Fruit fly (Drosophila melanogaster) whole organism, embryonic: ENCODE results near the gene Doc2.
A peak's percentile ranks its signal among the peaks of the same experiment; 100 is the strongest.

Source experiments
- Abd-B ChIP-seq: fragments of 200-800 bp; sonication (Bioruptor generic); optimal IDR thresholded peaks from 2 replicates; lab custom pipeline; 2018; ENCODE audit warnings: missing biosample characterization, mild to moderate bottlenecking, missing genetic modification characterization, moderate library complexity
- Aef1 ChIP-seq: fragments of 200-800 bp; sonication (Bioruptor generic); IDR thresholded peaks from 3 replicates; pipeline ENCODE4 v1.3.6; 2022; ENCODE audit warnings: missing biosample characterization, missing genetic modification characterization
- CG10366 ChIP-seq: fragments of 200-800 bp; sonication (Bioruptor generic); IDR thresholded peaks from 2 replicates; pipeline ENCODE4 v1.3.6; 2022; ENCODE audit warnings: missing biosample characterization, missing genetic modification characterization
- CG10565 ChIP-seq: fragments of 200-800 bp; sonication (Bioruptor generic); optimal IDR thresholded peaks from 3 replicates; lab custom pipeline; 2016; ENCODE audit warnings: missing biosample characterization, mild to moderate bottlenecking, missing genetic modification characterization
- CG11723 ChIP-seq: fragments of 200-800 bp; sonication (Bioruptor generic); optimal IDR thresholded peaks from 2 replicates; lab custom pipeline; 2017; ENCODE audit warnings: missing biosample characterization, mild to moderate bottlenecking, missing genetic modification characterization
- CG13775 ChIP-seq: fragments of 200-800 bp; sonication (Bioruptor generic); optimal IDR thresholded peaks from 3 replicates; lab custom pipeline; 2017; ENCODE audit warnings: missing biosample characterization, mild to moderate bottlenecking, missing genetic modification characterization
- CG15479 ChIP-seq: fragments of 200-800 bp; sonication (Bioruptor generic); optimal IDR thresholded peaks from 3 replicates; lab custom pipeline; 2019; ENCODE audit warnings: missing biosample characterization, mild to moderate bottlenecking, missing genetic modification characterization, moderate library complexity
- CG1602 ChIP-seq: fragments of 200-800 bp; sonication (Bioruptor generic); optimal IDR thresholded peaks from 3 replicates; lab custom pipeline; 2016; ENCODE audit warnings: missing biosample characterization, missing genetic modification characterization
- CG16815 ChIP-seq: fragments of 200-800 bp; sonication (Bioruptor generic); optimal IDR thresholded peaks from 3 replicates; lab custom pipeline; 2017; ENCODE audit warnings: missing biosample characterization, mild to moderate bottlenecking, missing genetic modification characterization
- CG16863 ChIP-seq: fragments of 200-800 bp; sonication (Bioruptor generic); optimal IDR thresholded peaks from 3 replicates; lab custom pipeline; 2016; ENCODE audit warnings: missing biosample characterization, missing genetic modification characterization
- CG17328 ChIP-seq: fragments of 200-800 bp; sonication (Bioruptor generic); IDR thresholded peaks from 2 replicates; pipeline ENCODE4 v1.3.6; 2022; ENCODE audit warnings: missing biosample characterization, missing genetic modification characterization
- CG17361 ChIP-seq: fragments of 200-800 bp; sonication (Bioruptor generic); IDR thresholded peaks from 3 replicates; pipeline ENCODE4 v1.3.6; 2022; ENCODE audit warnings: missing biosample characterization, missing genetic modification characterization
- CG17612 ChIP-seq: fragments of 200-800 bp; sonication (Bioruptor generic); IDR thresholded peaks from 2 replicates; pipeline ENCODE4 v1.3.6; 2022; ENCODE audit warnings: missing biosample characterization, missing genetic modification characterization
- CG18011 ChIP-seq: fragments of 200-800 bp; sonication (Bioruptor generic); optimal IDR thresholded peaks from 2 replicates; lab custom pipeline; 2017; ENCODE audit warnings: missing biosample characterization, missing genetic modification characterization, mild to moderate bottlenecking, moderate library complexity, missing genotype
- CG30020 ChIP-seq: fragments of 200-800 bp; optimal IDR thresholded peaks from 2 replicates; lab custom pipeline; 2019; ENCODE audit warnings: missing biosample characterization, mild to moderate bottlenecking, missing genetic modification characterization, moderate library complexity
- CG30431 ChIP-seq: fragments of 200-800 bp; sonication (Bioruptor generic); optimal IDR thresholded peaks from 2 replicates; lab custom pipeline; 2017; ENCODE audit warnings: missing biosample characterization, missing genetic modification characterization
- CG6813 ChIP-seq: fragments of 200-800 bp; sonication (Bioruptor generic); optimal IDR thresholded peaks from 2 replicates; lab custom pipeline; 2017; ENCODE audit warnings: missing biosample characterization, missing genetic modification characterization, mild to moderate bottlenecking, moderate library complexity, missing genetic modification reagents
- CG7271 ChIP-seq: fragments of 200-800 bp; sonication (Bioruptor generic); optimal IDR thresholded peaks from 2 replicates; lab custom pipeline; 2018; ENCODE audit warnings: missing biosample characterization, mild to moderate bottlenecking, missing genetic modification characterization, moderate library complexity
- CG7928 ChIP-seq: fragments of 200-800 bp; sonication (Bioruptor generic); optimal IDR thresholded peaks from 2 replicates; lab custom pipeline; 2017; ENCODE audit warnings: missing biosample characterization, mild to moderate bottlenecking, missing genetic modification characterization
- CG8290 ChIP-seq, 3 experiments: fragments of 200-800 bp; sonication (Bioruptor generic); optimal IDR thresholded peaks; 2 replicates each; lab custom pipeline; 2016 to 2019; ENCODE audit warnings: missing biosample characterization in 3 of 3, missing genetic modification characterization in 3 of 3, mild to moderate bottlenecking in 2 of 3, moderate library complexity in 1 of 3
- CG8388 ChIP-seq: fragments of 200-800 bp; sonication (Bioruptor generic); optimal IDR thresholded peaks from 2 replicates; lab custom pipeline; 2019; ENCODE audit warnings: missing biosample characterization, mild to moderate bottlenecking, missing genetic modification characterization, moderate library complexity
- CoRest ChIP-seq: fragments of 200-800 bp; sonication (Bioruptor generic); optimal IDR thresholded peaks from 3 replicates; lab custom pipeline; 2018; ENCODE audit warnings: missing biosample characterization, mild to moderate bottlenecking, missing genetic modification characterization, moderate library complexity
- Dad ChIP-seq: fragments of 200-800 bp; sonication (Bioruptor generic); optimal IDR thresholded peaks from 3 replicates; lab custom pipeline; 2016; ENCODE audit warnings: missing biosample characterization, missing genetic modification characterization
- Drgx ChIP-seq: fragments of 200-800 bp; sonication (Bioruptor generic); IDR thresholded peaks from 2 replicates; pipeline ENCODE4 v1.3.6; 2022; ENCODE audit warnings: missing biosample characterization, missing genetic modification characterization
- Fer1 ChIP-seq: fragments of 200-800 bp; sonication (Bioruptor generic); optimal IDR thresholded peaks from 2 replicates; lab custom pipeline; 2017; ENCODE audit warnings: missing biosample characterization, mild to moderate bottlenecking, missing genetic modification characterization
- HLHmδ ChIP-seq: fragments of 200-800 bp; sonication (Bioruptor generic); optimal IDR thresholded peaks from 2 replicates; lab custom pipeline; 2018; ENCODE audit warnings: missing biosample characterization, mild to moderate bottlenecking, missing genetic modification characterization, moderate library complexity
- Mad ChIP-seq: fragments of 200-800 bp; sonication (Bioruptor generic); optimal IDR thresholded peaks from 2 replicates; lab custom pipeline; 2016; ENCODE audit warnings: missing biosample characterization, missing genetic modification characterization
- Myb ChIP-seq: fragments of 200-800 bp; sonication (Bioruptor generic); optimal IDR thresholded peaks from 2 replicates; lab custom pipeline; 2016; ENCODE audit warnings: missing biosample characterization, missing genetic modification characterization
- NFAT ChIP-seq: fragments of 200-800 bp; sonication (Bioruptor generic); IDR thresholded peaks from 2 replicates; pipeline ENCODE4 v1.3.6; 2022; ENCODE audit warnings: missing biosample characterization, missing genetic modification characterization
- Rx ChIP-seq: fragments of 200-800 bp; sonication (Bioruptor generic); IDR thresholded peaks from 2 replicates; pipeline ENCODE4 v1.3.6; 2022; ENCODE audit warnings: missing biosample characterization, missing genetic modification characterization
- amos ChIP-seq: fragments of 200-800 bp; sonication (Bioruptor generic); IDR thresholded peaks from 2 replicates; pipeline ENCODE4 v1.3.6; 2022; ENCODE audit warnings: missing biosample characterization, missing genetic modification characterization; ENCODE audit not compliant: partially characterized antibody
- az2 ChIP-seq: fragments of 200-800 bp; sonication (Bioruptor generic); optimal IDR thresholded peaks from 3 replicates; lab custom pipeline; 2016; ENCODE audit warnings: missing biosample characterization, missing genetic modification characterization
- bsh ChIP-seq, 2 experiments: fragments of 200-800 bp; sonication (Bioruptor generic); optimal IDR thresholded peaks; 2 replicates each; lab custom pipeline; 2017 to 2018; ENCODE audit warnings: mild to moderate bottlenecking in 2 of 2, missing biosample characterization in 2 of 2, missing genetic modification characterization in 2 of 2, moderate library complexity in 1 of 2
- chn ChIP-seq: fragments of 200-800 bp; sonication (Bioruptor generic); optimal IDR thresholded peaks from 2 replicates; lab custom pipeline; 2016; ENCODE audit warnings: missing biosample characterization, missing genetic modification characterization
- eve ChIP-seq, 2 experiments: fragments of >200 bp; optimal IDR thresholded peaks; 2 replicates each; lab custom pipeline; 2017; ENCODE audit warnings: missing biosample characterization in 2 of 2, missing genetic modification characterization in 2 of 2
- gfzf ChIP-seq: fragments of 200-800 bp; sonication (Bioruptor generic); optimal IDR thresholded peaks from 2 replicates; lab custom pipeline; 2016; ENCODE audit warnings: missing biosample characterization, mild to moderate bottlenecking, missing genetic modification characterization, moderate library complexity
- kah ChIP-seq: fragments of 200-800 bp; sonication (Bioruptor generic); optimal IDR thresholded peaks from 2 replicates; lab custom pipeline; 2018; ENCODE audit warnings: missing biosample characterization, mild to moderate bottlenecking, missing genetic modification characterization
- klu ChIP-seq: fragments of 200-800 bp; sonication (Bioruptor generic); IDR thresholded peaks from 2 replicates; pipeline ENCODE4 v1.3.6; 2022; ENCODE audit warnings: missing biosample characterization, missing genetic modification characterization
- lab ChIP-seq: fragments of 200-800 bp; sonication (Bioruptor generic); optimal IDR thresholded peaks from 3 replicates; lab custom pipeline; 2017; ENCODE audit warnings: missing biosample characterization, missing genetic modification characterization, mild to moderate bottlenecking, moderate library complexity, missing genetic modification reagents
- lbe ChIP-seq: fragments of 200-800 bp; sonication (Bioruptor generic); optimal IDR thresholded peaks from 2 replicates; lab custom pipeline; 2016; ENCODE audit warnings: missing biosample characterization, mild to moderate bottlenecking, missing genetic modification characterization
- prd ChIP-seq, 3 experiments: fragments of >200 bp in 2 of 3; fragments of 200-800 bp in 1 of 3; sonication (Bioruptor generic) in 1 of 3; optimal IDR thresholded peaks in 2 of 3; IDR thresholded peaks in 1 of 3; 2 replicates in 2 of 3; 3 replicates in 1 of 3; pipeline versions ENCODE4 v1.3.6 to Lab custom; 2017 to 2022; ENCODE audit warnings: missing biosample characterization in 1 of 3, missing genetic modification characterization in 1 of 3
- pros ChIP-seq: fragments of 200-800 bp; sonication (Bioruptor generic); optimal IDR thresholded peaks from 3 replicates; lab custom pipeline; 2019; ENCODE audit warnings: missing biosample characterization, mild to moderate bottlenecking, missing genetic modification characterization, moderate library complexity
- run ChIP-seq: fragments of 200-800 bp; sonication (Bioruptor generic); optimal IDR thresholded peaks from 3 replicates; lab custom pipeline; 2018; ENCODE audit warnings: missing biosample characterization, mild to moderate bottlenecking, missing genetic modification characterization
- salm ChIP-seq: fragments of 200-800 bp; sonication (Bioruptor generic); optimal IDR thresholded peaks from 2 replicates; lab custom pipeline; 2018; ENCODE audit warnings: missing biosample characterization, mild to moderate bottlenecking, missing genetic modification characterization
- seq ChIP-seq: fragments of 200-800 bp; sonication (Bioruptor generic); IDR thresholded peaks from 2 replicates; pipeline ENCODE4 v1.3.6; 2022; ENCODE audit warnings: missing biosample characterization, missing genetic modification characterization
- so ChIP-seq: fragments of 200-800 bp; sonication (Bioruptor generic); IDR thresholded peaks from 3 replicates; pipeline ENCODE4 v1.3.6; 2022; ENCODE audit warnings: missing biosample characterization, missing genetic modification characterization
- sqz ChIP-seq: fragments of 200-800 bp; sonication (Bioruptor generic); optimal IDR thresholded peaks from 3 replicates; lab custom pipeline; 2018; ENCODE audit warnings: missing biosample characterization, mild to moderate bottlenecking, missing genetic modification characterization
- trem ChIP-seq: fragments of 200-800 bp; optimal IDR thresholded peaks from 3 replicates; lab custom pipeline; 2019; ENCODE audit warnings: missing biosample characterization, mild to moderate bottlenecking, missing genetic modification characterization, moderate library complexity
- zen2 ChIP-seq: fragments of 200-800 bp; sonication (Bioruptor generic); IDR thresholded peaks from 3 replicates; pipeline ENCODE4 v1.3.6; 2022; ENCODE audit warnings: missing biosample characterization, missing genetic modification characterization; ENCODE audit not compliant: partially characterized antibody

The Doc2 gene

dm6 chr3L:8997686-8998239 lies 21.3 kb downstream of the Doc2 start, which contains the start of the genes smg and CG5087 (continued):
- TF ChIP-seq Myb (peak; percentile 49), gfzf (GFP tag; lab: Kevin White, UChicago) (peak; percentile 100), so (GFP tag; lab: Robert Waterston, UW) (no peak; the same call in 2 of the 3 replicates), CG1602 (no peak), bsh (GFP tag; optimal IDR thresholded peaks at IDR 0.05; lab: Kevin White, UChicago) (no peak), CG17328 (GFP tag; lab: Robert Waterston, UW) (no peak), CG30431 (GFP tag; lab: Kevin White, UChicago) (no peak), pros (GFP tag; lab: Kevin White, UChicago) (no peak), CoRest (tag; lab: Kevin White, UChicago) (peak; percentile 62), CG13775 (no peak), trem (peak; percentile 86), chn (GFP tag; lab: Kevin White, UChicago) (peak; percentile 36), CG10565 (GFP tag; lab: Kevin White, UChicago) (no peak), CG17361 (GFP tag; lab: Robert Waterston, UW) (peak; percentile 11; the same call in 1 of the 3 replicates), kah (no peak), prd (optimal IDR thresholded peaks at IDR 0.05; lab: Kevin White, UChicago) (no peak), prd (GFP tag; IDR thresholded peaks at IDR 0.05; lab: Robert Waterston, UW) (peak; percentile 43; the same call in 2 of the 3 replicates), CG17612 (GFP tag; lab: Robert Waterston, UW) (no peak), CG7928 (GFP tag; lab: Kevin White, UChicago) (peak; percentile 42), Aef1 (GFP tag; lab: Robert Waterston, UW) (peak; percentile 45; the same call in 2 of the 3 replicates), NFAT (GFP tag; lab: Robert Waterston, UW) (peak; percentile 71), CG7271 (tag; lab: Kevin White, UChicago) (no peak), Abd-B (GFP tag; lab: Kevin White, UChicago) (peak; percentile 33), lbe (peak; percentile 32), CG8290 (GFP tag; optimal IDR thresholded peaks at IDR 0.05; lab: Kevin White, UChicago) (peak; percentile 30), CG8290 (tag; optimal IDR thresholded peaks at IDR 0.05; lab: Kevin White, UChicago) (no peak), CG16815 (no peak), lab (GFP tag; lab: Kevin White, UChicago) (no peak), az2 (peak; percentile 14), CG8388 (GFP tag; lab: Kevin White, UChicago) (no peak), CG6813 (GFP tag; lab: Kevin White, UChicago) (no peak), seq (GFP tag; lab: Robert Waterston, UW) (no peak), amos (peak; percentile 74), klu (GFP tag; lab: Robert Waterston, UW) (no peak), Dad (GFP tag; lab: Kevin White, UChicago) (peak; percentile 72), Drgx (GFP tag; lab: Robert Waterston, UW) (peak; percentile 6; the same call in 1 of the 2 replicates), CG18011 (GFP tag; lab: Kevin White, UChicago) (no peak), sqz (GFP tag; lab: Kevin White, UChicago) (no peak), CG16863 (GFP tag; lab: Kevin White, UChicago) (peak; percentile 40), Fer1 (GFP tag; lab: Kevin White, UChicago) (peak; percentile 16), CG10366 (no peak), CG30020 (no peak), run (tag; lab: Kevin White, UChicago) (no peak), Mad (GFP tag; lab: Kevin White, UChicago) (peak; percentile 27), CG11723 (GFP tag; lab: Kevin White, UChicago) (no peak), HLHmδ (GFP tag; lab: Kevin White, UChicago) (no peak), salm (tag; lab: Kevin White, UChicago) (peak; percentile 6), zen2 (no peak), CG15479 (GFP tag; lab: Kevin White, UChicago) (no peak), eve (GFP tag; optimal IDR thresholded peaks at IDR 0.05; lab: Kevin White, UChicago) (no peak), Rx (GFP tag; lab: Robert Waterston, UW) (no peak)
